Fruit fly (Drosophila melanogaster) whole organism, embryonic: Measurements from ENCODE around the gene CG7914.

Experiments used
- Abd-B ChIP-seq: fragments of 200-800 bp; sonication (Bioruptor generic); optimal IDR thresholded peaks from 2 replicates; lab custom pipeline; 2018; ENCODE audit warnings: missing biosample characterization, mild to moderate bottlenecking, missing genetic modification characterization, moderate library complexity
- Aef1 ChIP-seq: fragments of 200-800 bp; sonication (Bioruptor generic); IDR thresholded peaks from 3 replicates; pipeline ENCODE4 v1.3.6; 2022; ENCODE audit warnings: missing biosample characterization, missing genetic modification characterization
- Asciz ChIP-seq: fragments of 200-800 bp; sonication (Bioruptor generic); optimal IDR thresholded peaks from 2 replicates; lab custom pipeline; 2017; ENCODE audit warnings: missing biosample characterization, mild to moderate bottlenecking, missing genetic modification characterization, missing genetic modification reagents
- CG10209 ChIP-seq: fragments of 200-800 bp; sonication (Bioruptor generic); optimal IDR thresholded peaks from 3 replicates; lab custom pipeline; 2017; ENCODE audit warnings: missing biosample characterization, mild to moderate bottlenecking, missing genetic modification characterization, missing genetic modification reagents
- CG11504 ChIP-seq: fragments of 200-800 bp; sonication (Bioruptor generic); optimal IDR thresholded peaks from 3 replicates; lab custom pipeline; 2019; ENCODE audit warnings: missing biosample characterization, mild to moderate bottlenecking, missing genetic modification characterization, moderate library complexity
- CG11723 ChIP-seq: fragments of 200-800 bp; sonication (Bioruptor generic); optimal IDR thresholded peaks from 2 replicates; lab custom pipeline; 2017; ENCODE audit warnings: missing biosample characterization, mild to moderate bottlenecking, missing genetic modification characterization
- CG12219 ChIP-seq: fragments of 200-800 bp; sonication (Bioruptor generic); optimal IDR thresholded peaks from 3 replicates; lab custom pipeline; 2018; ENCODE audit warnings: missing biosample characterization, mild to moderate bottlenecking, missing genetic modification characterization
- CG13287 ChIP-seq: fragments of 200-800 bp; sonication (Bioruptor generic); IDR thresholded peaks from 2 replicates; pipeline ENCODE4 v1.3.6; 2022; ENCODE audit warnings: missing biosample characterization, missing genetic modification characterization; ENCODE audit not compliant: partially characterized antibody
- CG14710 ChIP-seq: fragments of 200-800 bp; sonication (Bioruptor generic); optimal IDR thresholded peaks from 3 replicates; lab custom pipeline; 2019; ENCODE audit warnings: missing biosample characterization, mild to moderate bottlenecking, missing genetic modification characterization, moderate library complexity
- CG18011 ChIP-seq: fragments of 200-800 bp; sonication (Bioruptor generic); optimal IDR thresholded peaks from 2 replicates; lab custom pipeline; 2017; ENCODE audit warnings: missing biosample characterization, missing genetic modification characterization, mild to moderate bottlenecking, moderate library complexity, missing genotype
- CG18262 ChIP-seq: fragments of 200-800 bp; optimal IDR thresholded peaks from 3 replicates; lab custom pipeline; 2019; ENCODE audit warnings: missing biosample characterization, mild to moderate bottlenecking, missing genetic modification characterization, moderate library complexity
- CG4328 ChIP-seq: fragments of 200-800 bp; sonication (Bioruptor generic); optimal IDR thresholded peaks from 3 replicates; lab custom pipeline; 2017; ENCODE audit warnings: missing biosample characterization, missing genetic modification reagents, missing genetic modification characterization
- CG6765 ChIP-seq: fragments of 200-800 bp; sonication (Bioruptor generic); optimal IDR thresholded peaks from 3 replicates; lab custom pipeline; 2017; ENCODE audit warnings: missing biosample characterization, mild to moderate bottlenecking, missing genetic modification characterization
- CG8290 ChIP-seq, 3 experiments: fragments of 200-800 bp; sonication (Bioruptor generic); optimal IDR thresholded peaks; 2 replicates each; lab custom pipeline; 2016 to 2019; ENCODE audit warnings: missing biosample characterization in 3 of 3, missing genetic modification characterization in 3 of 3, mild to moderate bottlenecking in 2 of 3, moderate library complexity in 1 of 3
- CG9797 ChIP-seq: fragments of 200-800 bp; sonication (Bioruptor generic); optimal IDR thresholded peaks from 3 replicates; lab custom pipeline; 2018; ENCODE audit warnings: missing biosample characterization, mild to moderate bottlenecking, missing genetic modification characterization
- Dek ChIP-seq: fragments of 200-800 bp; sonication (Bioruptor generic); optimal IDR thresholded peaks from 3 replicates; lab custom pipeline; 2019; ENCODE audit warnings: missing biosample characterization, mild to moderate bottlenecking, missing genetic modification characterization, moderate library complexity
- Drgx ChIP-seq: fragments of 200-800 bp; sonication (Bioruptor generic); IDR thresholded peaks from 2 replicates; pipeline ENCODE4 v1.3.6; 2022; ENCODE audit warnings: missing biosample characterization, missing genetic modification characterization
- GATAe ChIP-seq: fragments of 200-800 bp; sonication (Bioruptor generic); conservative IDR thresholded peaks from 2 replicates; pipeline ENCODE4 v1.3.6; 2022; ENCODE audit warnings: missing biosample characterization, missing genetic modification characterization
- Nf-YA ChIP-seq: fragments of 200-800 bp; sonication (Bioruptor generic); IDR thresholded peaks from 2 replicates; pipeline ENCODE4 v1.3.6; 2022; ENCODE audit warnings: missing biosample characterization, missing genetic modification characterization
- Sry-β ChIP-seq: fragments of 200-800 bp; sonication (Bioruptor generic); optimal IDR thresholded peaks from 2 replicates; lab custom pipeline; 2018; ENCODE audit warnings: missing biosample characterization, mild to moderate bottlenecking, missing genetic modification characterization, moderate library complexity
- Sry-δ ChIP-seq: fragments of 200-800 bp; sonication (Bioruptor generic); optimal IDR thresholded peaks from 2 replicates; lab custom pipeline; 2016; ENCODE audit warnings: missing biosample characterization, missing genetic modification characterization
- Ssrp ChIP-seq: fragments of 200-800 bp; sonication (Bioruptor generic); optimal IDR thresholded peaks from 2 replicates; lab custom pipeline; 2018; ENCODE audit warnings: missing biosample characterization, mild to moderate bottlenecking, missing genetic modification characterization, moderate library complexity
- Stat92E ChIP-seq, 3 experiments: fragments of >200 bp in 2 of 3; fragments of 200-800 bp in 1 of 3; sonication (Bioruptor generic) in 1 of 3; optimal IDR thresholded peaks; 2 replicates each; lab custom pipeline; 2017 to 2019; ENCODE audit warnings: missing biosample characterization in 3 of 3, missing genetic modification characterization in 3 of 3, mild to moderate bottlenecking in 1 of 3, moderate library complexity in 1 of 3
- Tbp ChIP-seq: fragments of >200 bp; optimal IDR thresholded peaks from 2 replicates; lab custom pipeline; 2018; ENCODE audit warnings: missing biosample characterization, missing genetic modification characterization
- Usf ChIP-seq: fragments of 200-800 bp; sonication (Bioruptor generic); optimal IDR thresholded peaks from 2 replicates; lab custom pipeline; 2017; ENCODE audit warnings: missing genotype, missing biosample characterization, missing genetic modification characterization
- ap ChIP-seq: fragments of 200-800 bp; sonication (Bioruptor generic); IDR thresholded peaks from 2 replicates; pipeline ENCODE4 v1.3.6; 2022; ENCODE audit warnings: missing biosample characterization, missing genetic modification characterization
- az2 ChIP-seq: fragments of 200-800 bp; sonication (Bioruptor generic); optimal IDR thresholded peaks from 3 replicates; lab custom pipeline; 2016; ENCODE audit warnings: missing biosample characterization, missing genetic modification characterization
- cad ChIP-seq: fragments of >200 bp; optimal IDR thresholded peaks from 2 replicates; lab custom pipeline; 2017; ENCODE audit warnings: missing biosample characterization, missing genetic modification characterization
- cg ChIP-seq: fragments of 200-800 bp; sonication (Bioruptor generic); optimal IDR thresholded peaks from 3 replicates; lab custom pipeline; 2019; ENCODE audit warnings: missing biosample characterization, mild to moderate bottlenecking, missing genetic modification characterization, moderate library complexity
- crol ChIP-seq: fragments of 200-800 bp; sonication (Bioruptor generic); IDR thresholded peaks from 2 replicates; pipeline ENCODE4 v1.3.6; 2022; ENCODE audit warnings: missing biosample characterization, missing genetic modification characterization
- dmrt11E ChIP-seq: fragments of 200-800 bp; sonication (Bioruptor generic); optimal IDR thresholded peaks from 3 replicates; lab custom pipeline; 2018; ENCODE audit warnings: missing biosample characterization, mild to moderate bottlenecking, missing genetic modification characterization, moderate library complexity
- dpn ChIP-seq, 2 experiments: fragments of 200-800 bp; sonication (Bioruptor generic); optimal IDR thresholded peaks; 3 replicates each; lab custom pipeline; 2016; ENCODE audit warnings: missing biosample characterization in 2 of 2, missing genetic modification characterization in 2 of 2
- ems ChIP-seq: fragments of 200-800 bp; sonication (Bioruptor generic); optimal IDR thresholded peaks from 3 replicates; lab custom pipeline; 2016; ENCODE audit warnings: missing biosample characterization, missing genetic modification characterization
- eve ChIP-seq, 2 experiments: fragments of >200 bp; optimal IDR thresholded peaks; 2 replicates each; lab custom pipeline; 2017; ENCODE audit warnings: missing biosample characterization in 2 of 2, missing genetic modification characterization in 2 of 2
- ewg ChIP-seq: fragments of 200-800 bp; sonication (Bioruptor generic); optimal IDR thresholded peaks from 3 replicates; lab custom pipeline; 2017; ENCODE audit warnings: mild to moderate bottlenecking, missing biosample characterization, missing genetic modification reagents, missing genetic modification characterization
- fd3F ChIP-seq: fragments of 200-800 bp; sonication (Bioruptor generic); optimal IDR thresholded peaks from 2 replicates; lab custom pipeline; 2018; ENCODE audit warnings: missing biosample characterization, mild to moderate bottlenecking, missing genetic modification characterization, moderate library complexity
- gem ChIP-seq: fragments of 200-800 bp; sonication (Bioruptor generic); optimal IDR thresholded peaks from 2 replicates; lab custom pipeline; 2019; ENCODE audit warnings: missing biosample characterization, mild to moderate bottlenecking, missing genetic modification characterization, moderate library complexity
- gsb ChIP-seq: fragments of 200-800 bp; sonication (Bioruptor generic); IDR thresholded peaks from 2 replicates; pipeline ENCODE4 v1.3.6; 2022; ENCODE audit warnings: missing biosample characterization, missing genetic modification characterization
- klu ChIP-seq: fragments of 200-800 bp; sonication (Bioruptor generic); IDR thresholded peaks from 2 replicates; pipeline ENCODE4 v1.3.6; 2022; ENCODE audit warnings: missing biosample characterization, missing genetic modification characterization
- lola ChIP-seq, 3 experiments: fragments of >200 bp in 2 of 3; fragments of 200-800 bp in 1 of 3; sonication (Bioruptor generic) in 1 of 3; optimal IDR thresholded peaks; 2 replicates each; lab custom pipeline; 2017 to 2019; ENCODE audit warnings: missing biosample characterization in 3 of 3, missing genetic modification characterization in 3 of 3, mild to moderate bottlenecking in 1 of 3, moderate library complexity in 1 of 3
- nmo ChIP-seq: fragments of 200-800 bp; sonication (Bioruptor generic); optimal IDR thresholded peaks from 2 replicates; lab custom pipeline; 2018; ENCODE audit warnings: missing biosample characterization, mild to moderate bottlenecking, missing genetic modification characterization, moderate library complexity
- pros ChIP-seq: fragments of 200-800 bp; sonication (Bioruptor generic); optimal IDR thresholded peaks from 3 replicates; lab custom pipeline; 2019; ENCODE audit warnings: missing biosample characterization, mild to moderate bottlenecking, missing genetic modification characterization, moderate library complexity
- rib ChIP-seq: fragments of 200-800 bp; sonication (Bioruptor generic); IDR thresholded peaks from 2 replicates; pipeline ENCODE4 v1.3.6; 2022; ENCODE audit warnings: missing biosample characterization, missing genetic modification characterization
- sens ChIP-seq: fragments of 200-800 bp; sonication (Bioruptor generic); peaks from one replicate; lab custom pipeline; 2016; ENCODE audit warnings: missing biosample characterization, missing genetic modification characterization
- unpg ChIP-seq: fragments of 200-800 bp; sonication (Bioruptor generic); optimal IDR thresholded peaks from 3 replicates; lab custom pipeline; 2018; ENCODE audit warnings: missing biosample characterization, mild to moderate bottlenecking, missing genetic modification characterization, moderate library complexity
- zf30C ChIP-seq: fragments of 200-800 bp; sonication (Bioruptor generic); optimal IDR thresholded peaks from 3 replicates; lab custom pipeline; 2018; ENCODE audit warnings: missing biosample characterization, mild to moderate bottlenecking, missing genetic modification characterization

Gene CG7914

dm6 chrX:19162249-19162914, 30.9 kb downstream of the CG7914 start (continued):
- TF ChIP-seq dmrt11E (peak; percentile 11), Sry-δ (GFP tag; lab: Kevin White, UChicago) (no peak), Nf-YA (no peak), CG8290 (GFP tag; optimal IDR thresholded peaks at IDR 0.05; lab: Kevin White, UChicago) (no peak), CG8290 (tag; optimal IDR thresholded peaks at IDR 0.05; lab: Kevin White, UChicago) (peak in 1 of 2 experiments; percentile 32), zf30C (GFP tag; lab: Kevin White, UChicago) (peak; percentile 50), ewg (GFP tag; lab: Kevin White, UChicago) (peak; percentile 6), az2 (GFP tag; lab: Kevin White, UChicago) (peak; percentile 23), Asciz (GFP tag; lab: Kevin White, UChicago) (peak; percentile 3), nmo (GFP tag; lab: Kevin White, UChicago) (peak; percentile 30), Tbp (GFP tag; lab: Kevin White, UChicago) (peak; percentile 25), CG6765 (GFP tag; lab: Kevin White, UChicago) (no peak), unpg (GFP tag; lab: Kevin White, UChicago) (peak; percentile 40), Abd-B (GFP tag; lab: Kevin White, UChicago) (peak; percentile 25), Stat92E (GFP tag; optimal IDR thresholded peaks at IDR 0.05; lab: Kevin White, UChicago) (no peak), Drgx (GFP tag; lab: Robert Waterston, UW) (peak; percentile 54), Ssrp (peak; percentile 12)

- no peak for TF ChIP-seq ap (GFP tag; lab: Robert Waterston, UW)
- no peak for TF ChIP-seq Dek
- TF ChIP-seq rib (GFP tag; lab: Robert Waterston, UW), result no peak
- no peak for TF ChIP-seq eve (GFP tag; optimal IDR thresholded peaks at IDR 0.05; lab: Kevin White, UChicago)
- peak; percentile 2 for TF ChIP-seq CG11504 (tag; lab: Kevin White, UChicago)
- no peak for TF ChIP-seq CG10209 (GFP tag; lab: Kevin White, UChicago)
- no peak for TF ChIP-seq CG12219
- TF ChIP-seq GATAe (GFP tag; lab: Robert Waterston, UW), result no peak
- TF ChIP-seq Usf, result no peak
- no peak for TF ChIP-seq fd3F (GFP tag; lab: Kevin White, UChicago)
- peak; percentile 8 for TF ChIP-seq gem (tag; lab: Kevin White, UChicago)
- peak; percentile 3 for TF ChIP-seq CG14710 (tag; lab: Kevin White, UChicago)
- TF ChIP-seq lola (GFP tag; optimal IDR thresholded peaks at IDR 0.05; lab: Kevin White, UChicago), result peak in 1 of 3 experiments; percentile 24
- no peak for TF ChIP-seq CG11723 (GFP tag; lab: Kevin White, UChicago)
- no peak for TF ChIP-seq pros (GFP tag; lab: Kevin White, UChicago)
- TF ChIP-seq CG4328 (GFP tag; lab: Kevin White, UChicago), result no peak
- TF ChIP-seq crol (GFP tag; lab: Robert Waterston, UW), result peak; percentile 75
- TF ChIP-seq gsb, result no peak
- peak; percentile 8 for TF ChIP-seq dmrt11E
- no peak for TF ChIP-seq dpn (GFP tag; optimal IDR thresholded peaks at IDR 0.05; lab: Kevin White, UChicago)
- TF ChIP-seq cad (GFP tag; lab: Kevin White, UChicago), result no peak
- peak; percentile 72 for TF ChIP-seq CG18011 (GFP tag; lab: Kevin White, UChicago)
- no peak for TF ChIP-seq Aef1 (GFP tag; lab: Robert Waterston, UW)
- TF ChIP-seq Drgx (GFP tag; lab: Robert Waterston, UW), result no peak
- TF ChIP-seq CG9797 (GFP tag; lab: Kevin White, UChicago), result no peak
- peak; percentile 18 for TF ChIP-seq cg (GFP tag; lab: Kevin White, UChicago)
- no peak for TF ChIP-seq ems (GFP tag; lab: Kevin White, UChicago)
- peak; percentile 71 for TF ChIP-seq Sry-β
- no peak for TF ChIP-seq CG13287 (GFP tag; lab: Robert Waterston, UW)
- no peak for TF ChIP-seq klu
- peak; percentile 62 for TF ChIP-seq sens (GFP tag; lab: Kevin White, UChicago)
- TF ChIP-seq CG18262 (tag; lab: Kevin White, UChicago), result peak; percentile 28
These were observed 32.4 kb downstream of the CG7914 start for dm6 chrX:19160635-19161407.
